Fruit fly (Drosophila melanogaster): ENCODE data around the gene kdn.

DNA sequence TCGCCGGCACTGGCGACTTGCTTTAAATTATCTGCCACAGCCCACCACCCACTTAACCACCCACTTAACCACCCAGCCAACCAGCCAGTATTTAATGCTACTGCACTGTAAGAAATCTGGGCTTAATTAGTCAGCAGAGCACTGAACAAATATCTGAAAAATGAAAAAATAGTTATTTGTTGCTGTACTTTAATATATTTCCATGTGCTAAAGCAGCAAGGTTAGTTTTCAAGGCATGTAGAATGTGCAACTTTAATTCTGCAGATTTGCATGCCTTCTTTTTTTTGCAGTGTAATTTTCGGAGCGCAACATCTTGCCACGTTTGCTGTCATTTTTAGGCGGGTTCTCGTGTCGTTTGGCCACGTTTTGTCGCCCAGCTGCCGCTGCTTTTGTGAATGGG lies 25.2 kb downstream of the kdn start:
- TF ChIP-seq psq (optimal IDR thresholded peaks at IDR 0.05) = no peak
- no peak for TF ChIP-seq Sin3A (optimal IDR thresholded peaks at IDR 0.05)
- no peak for TF ChIP-seq h (optimal IDR thresholded peaks at IDR 0.05)
- TF ChIP-seq Myc (optimal IDR thresholded peaks at IDR 0.05) = no peak
